Worm (Caenorhabditis elegans) whole organism, late embryonic: ENCODE data around the gene F54E2.5.

Experiments
- F13H6.1 ChIP-seq: sonication (generic microtip); optimal IDR thresholded peaks from 2 replicates; lab custom pipeline; 2016; ENCODE audit warnings: missing genetic modification characterization, missing compliant biosample characterization
- ama-1 ChIP-seq: fragments of 150-350 bp; optimal IDR thresholded peaks from 2 replicates; lab custom pipeline; 2014
- ceh-18 ChIP-seq: sonication (generic microtip); optimal IDR thresholded peaks from 2 replicates; lab custom pipeline; 2016; ENCODE audit warnings: missing genetic modification characterization, missing compliant biosample characterization
- ceh-31 ChIP-seq: sonication (generic microtip); optimal IDR thresholded peaks from 2 replicates; lab custom pipeline; 2016; ENCODE audit warnings: missing genetic modification characterization, missing compliant biosample characterization
- ceh-6 ChIP-seq: fragments of 200-800 bp; sonication (Bioruptor generic); optimal IDR thresholded peaks from 2 replicates; lab custom pipeline; 2018; ENCODE audit warnings: mild to moderate bottlenecking, missing genetic modification characterization, missing compliant biosample characterization
- elt-2 ChIP-seq: sonication (generic microtip); optimal IDR thresholded peaks from 2 replicates; lab custom pipeline; 2016; ENCODE audit warnings: missing genetic modification reagents, missing genetic modification characterization, missing compliant biosample characterization
- fkh-10 ChIP-seq: fragments of 150-350 bp; optimal IDR thresholded peaks from 2 replicates; lab custom pipeline; 2014; ENCODE audit warnings: missing biosample characterization, missing genetic modification reagents, missing genetic modification characterization
- hlh-30 ChIP-seq: sonication (generic microtip); optimal IDR thresholded peaks from 2 replicates; lab custom pipeline; 2017; ENCODE audit warnings: antibody characterized with exemption, missing genetic modification characterization, missing compliant biosample characterization; ENCODE audit not compliant: insufficient read depth
- nhr-11 ChIP-seq: fragments of 150-350 bp; optimal IDR thresholded peaks from 2 replicates; lab custom pipeline; 2014; ENCODE audit warnings: missing biosample characterization, missing genetic modification characterization
- pqm-1 ChIP-seq: sonication (generic microtip); optimal IDR thresholded peaks from 2 replicates; lab custom pipeline; 2016; ENCODE audit warnings: missing genetic modification characterization, missing compliant biosample characterization
- syd-9 ChIP-seq: sonication (generic microtip); optimal IDR thresholded peaks from 2 replicates; lab custom pipeline; 2016; ENCODE audit warnings: mild to moderate bottlenecking, missing genetic modification characterization, moderate library complexity, missing compliant biosample characterization
- tbx-7 ChIP-seq: sonication (generic microtip); optimal IDR thresholded peaks from 2 replicates; lab custom pipeline; 2016; ENCODE audit warnings: missing genotype, missing genetic modification characterization, missing compliant biosample characterization
- unc-55 ChIP-seq: sonication (generic microtip); optimal IDR thresholded peaks from 2 replicates; lab custom pipeline; 2017; ENCODE audit warnings: missing biosample characterization, missing genetic modification reagents, missing genetic modification characterization

ce11 chrV:2845771-2846170 is 29.9 kb upstream of the F54E2.5 start, which contains the start of gene srj-44:
- TF ChIP-seq ceh-31 (tag; lab: Kevin White, UChicago) (no peak), fkh-10 (GFP tag; lab: Kevin White, UChicago) (no peak), ceh-6 (GFP tag; lab: Kevin White, UChicago) (no peak), ama-1 (lab: Kevin White, UChicago) (no peak), F13H6.1 (tag; lab: Kevin White, UChicago) (no peak), unc-55 (GFP tag; lab: Kevin White, UChicago) (no peak), pqm-1 (tag; lab: Kevin White, UChicago) (no peak), elt-2 (no peak), nhr-11 (tag; lab: Kevin White, UChicago) (no peak), hlh-30 (tag; lab: Kevin White, UChicago) (no peak), syd-9 (tag; lab: Kevin White, UChicago) (no peak), ceh-18 (tag; lab: Kevin White, UChicago) (no peak), tbx-7 (tag; lab: Kevin White, UChicago) (no peak)
